Fruit fly (Drosophila melanogaster) whole organism, prepupa: ENCODE measurements around the gene CG13005.

Experiments
- Blimp-1 ChIP-seq: fragments of 200-800 bp; sonication (Bioruptor generic); optimal IDR thresholded peaks from 3 replicates; lab custom pipeline; 2017; ENCODE audit warnings: missing biosample characterization, missing genetic modification characterization, mild to moderate bottlenecking, moderate library complexity, missing genetic modification reagents
- CG10631 ChIP-seq: fragments of 200-800 bp; sonication (Bioruptor generic); optimal IDR thresholded peaks from 2 replicates; lab custom pipeline; 2016; ENCODE audit warnings: missing biosample characterization, missing genetic modification characterization
- CG11294 ChIP-seq: fragments of 200-800 bp; sonication (Bioruptor generic); IDR thresholded peaks from 2 replicates; pipeline ENCODE4 v1.3.6; 2022; ENCODE audit warnings: missing biosample characterization, missing genetic modification characterization
- CG11902 ChIP-seq: fragments of 200-800 bp; sonication (Bioruptor generic); optimal IDR thresholded peaks from 3 replicates; lab custom pipeline; 2016; ENCODE audit warnings: missing biosample characterization, missing genetic modification characterization
- CG15336 ChIP-seq: fragments of 200-800 bp; sonication (Bioruptor generic); IDR thresholded peaks from 2 replicates; pipeline ENCODE4 v1.3.6; 2022; ENCODE audit warnings: missing biosample characterization, missing genetic modification characterization
- CG16779 ChIP-seq: fragments of 200-800 bp; sonication (Bioruptor generic); optimal IDR thresholded peaks from 3 replicates; lab custom pipeline; 2017; ENCODE audit warnings: missing biosample characterization, mild to moderate bottlenecking, missing genetic modification characterization
- CG3032 ChIP-seq: fragments of 200-800 bp; optimal IDR thresholded peaks from 2 replicates; lab custom pipeline; 2019; ENCODE audit warnings: missing biosample characterization, mild to moderate bottlenecking, missing genetic modification characterization, moderate library complexity
- CG31627 ChIP-seq: fragments of 200-800 bp; sonication (Bioruptor generic); optimal IDR thresholded peaks from 3 replicates; lab custom pipeline; 2016; ENCODE audit warnings: missing biosample characterization, missing genetic modification characterization
- CG32006 ChIP-seq: fragments of 200-800 bp; sonication (Bioruptor generic); optimal IDR thresholded peaks from 3 replicates; lab custom pipeline; 2017; ENCODE audit warnings: missing biosample characterization, mild to moderate bottlenecking, missing genetic modification characterization
- CG34406 ChIP-seq: fragments of 200-800 bp; sonication (Bioruptor generic); optimal IDR thresholded peaks from 3 replicates; lab custom pipeline; 2016; ENCODE audit warnings: missing biosample characterization, missing genetic modification characterization
- CG3919 ChIP-seq: fragments of 200-800 bp; sonication (Bioruptor generic); optimal IDR thresholded peaks from 3 replicates; lab custom pipeline; 2016; ENCODE audit warnings: missing biosample characterization, missing genetic modification characterization
- CG6163 ChIP-seq: fragments of 200-800 bp; sonication (Bioruptor generic); IDR thresholded peaks from 3 replicates; pipeline ENCODE4 v1.3.6; 2022; ENCODE audit warnings: missing biosample characterization, missing genetic modification characterization
- CG6276 ChIP-seq: fragments of 200-800 bp; sonication (Bioruptor generic); optimal IDR thresholded peaks from 2 replicates; lab custom pipeline; 2017; ENCODE audit warnings: missing biosample characterization, mild to moderate bottlenecking, missing genetic modification characterization
- CG6792 ChIP-seq: fragments of 200-800 bp; sonication (Bioruptor generic); optimal IDR thresholded peaks from 3 replicates; lab custom pipeline; 2016; ENCODE audit warnings: missing biosample characterization, missing genetic modification characterization
- CG6808 ChIP-seq: fragments of 200-800 bp; sonication (Bioruptor generic); optimal IDR thresholded peaks from 3 replicates; lab custom pipeline; 2017; ENCODE audit warnings: missing biosample characterization, missing genetic modification characterization, mild to moderate bottlenecking, moderate library complexity, missing genetic modification reagents
- CG6854 ChIP-seq: fragments of 200-800 bp; sonication (Bioruptor generic); optimal IDR thresholded peaks from 2 replicates; lab custom pipeline; 2017; ENCODE audit warnings: missing biosample characterization, mild to moderate bottlenecking, missing genetic modification characterization
- CG8119 ChIP-seq: fragments of 200-800 bp; sonication (Bioruptor generic); IDR thresholded peaks from 3 replicates; pipeline ENCODE4 v1.3.6; 2022; ENCODE audit warnings: missing biosample characterization, missing genetic modification characterization
- CG8632 ChIP-seq: fragments of 200-800 bp; sonication (Bioruptor generic); optimal IDR thresholded peaks from 3 replicates; lab custom pipeline; 2016; ENCODE audit warnings: missing biosample characterization, missing genetic modification characterization
- CG9139 ChIP-seq: fragments of 200-800 bp; sonication (Bioruptor generic); optimal IDR thresholded peaks from 3 replicates; lab custom pipeline; 2017; ENCODE audit warnings: missing biosample characterization, mild to moderate bottlenecking, missing genetic modification characterization
- Eip75B ChIP-seq: fragments of 200-800 bp; sonication (Bioruptor generic); optimal IDR thresholded peaks from 3 replicates; lab custom pipeline; 2016; ENCODE audit warnings: missing biosample characterization, missing genetic modification characterization
- Eip78C ChIP-seq: fragments of 200-800 bp; sonication (Bioruptor generic); peaks from one replicate; lab custom pipeline; 2016; ENCODE audit warnings: missing biosample characterization, missing genetic modification characterization
- Eip93F ChIP-seq: fragments of 200-800 bp; sonication (Bioruptor generic); optimal IDR thresholded peaks from 2 replicates; lab custom pipeline; 2016; ENCODE audit warnings: missing biosample characterization, mild to moderate bottlenecking, missing genetic modification characterization
- Ets21C ChIP-seq: fragments of 200-800 bp; sonication (Bioruptor generic); optimal IDR thresholded peaks from 3 replicates; lab custom pipeline; 2016; ENCODE audit warnings: missing biosample characterization, missing genetic modification characterization
- Ets96B ChIP-seq: fragments of 200-800 bp; optimal IDR thresholded peaks from 2 replicates; lab custom pipeline; 2019; ENCODE audit warnings: missing biosample characterization, mild to moderate bottlenecking, missing genetic modification characterization, moderate library complexity
- Gug ChIP-seq: fragments of 200-800 bp; sonication (Bioruptor generic); IDR thresholded peaks from 2 replicates; pipeline ENCODE4 v1.3.6; 2022; ENCODE audit warnings: missing biosample characterization, missing genetic modification characterization
- Hr39 ChIP-seq: fragments of 200-800 bp; sonication (Bioruptor generic); optimal IDR thresholded peaks from 2 replicates; lab custom pipeline; 2016; ENCODE audit warnings: missing biosample characterization, missing genetic modification characterization
- Hr4 ChIP-seq: fragments of 200-800 bp; sonication (Bioruptor generic); optimal IDR thresholded peaks from 3 replicates; lab custom pipeline; 2016; ENCODE audit warnings: missing biosample characterization, missing genetic modification characterization
- Lpt ChIP-seq: fragments of 200-800 bp; sonication (Bioruptor generic); optimal IDR thresholded peaks from 3 replicates; lab custom pipeline; 2016; ENCODE audit warnings: missing biosample characterization, missing genetic modification characterization
- Met ChIP-seq: fragments of 200-800 bp; sonication (Bioruptor generic); optimal IDR thresholded peaks from 3 replicates; lab custom pipeline; 2016; ENCODE audit warnings: missing biosample characterization, missing genetic modification characterization
- OdsH ChIP-seq: fragments of 200-800 bp; sonication (Bioruptor generic); optimal IDR thresholded peaks from 3 replicates; lab custom pipeline; 2016; ENCODE audit warnings: missing biosample characterization, missing genetic modification characterization
- Smox ChIP-seq: fragments of 200-800 bp; sonication (Bioruptor generic); optimal IDR thresholded peaks from 3 replicates; lab custom pipeline; 2016; ENCODE audit warnings: missing biosample characterization, missing genetic modification characterization
- Sox102F ChIP-seq: fragments of 200-800 bp; sonication (Bioruptor generic); optimal IDR thresholded peaks from 2 replicates; lab custom pipeline; 2016; ENCODE audit warnings: missing biosample characterization, mild to moderate bottlenecking, missing genetic modification characterization
- Sox14 ChIP-seq: fragments of 200-800 bp; sonication (Bioruptor generic); optimal IDR thresholded peaks from 3 replicates; lab custom pipeline; 2016; ENCODE audit warnings: missing biosample characterization, missing genetic modification characterization
- achi ChIP-seq: fragments of 200-800 bp; sonication (Bioruptor generic); optimal IDR thresholded peaks from 3 replicates; lab custom pipeline; 2016; ENCODE audit warnings: missing biosample characterization, missing genetic modification characterization
- acj6 ChIP-seq: fragments of 200-800 bp; sonication (Bioruptor generic); optimal IDR thresholded peaks from 3 replicates; lab custom pipeline; 2016; ENCODE audit warnings: missing biosample characterization, missing genetic modification characterization
- dsx ChIP-seq: fragments of 200-800 bp; optimal IDR thresholded peaks from 3 replicates; lab custom pipeline; 2019; ENCODE audit warnings: missing biosample characterization, mild to moderate bottlenecking, missing genetic modification characterization, moderate library complexity; ENCODE audit not compliant: poor library complexity, severe bottlenecking
- eg ChIP-seq: fragments of 200-800 bp; sonication (Bioruptor generic); IDR thresholded peaks from 3 replicates; pipeline ENCODE4 v1.3.6; 2022; ENCODE audit warnings: missing biosample characterization, missing genetic modification characterization
- esn ChIP-seq: fragments of 200-800 bp; sonication (Bioruptor generic); optimal IDR thresholded peaks from 2 replicates; lab custom pipeline; 2016; ENCODE audit warnings: missing biosample characterization, mild to moderate bottlenecking, missing genetic modification characterization, moderate library complexity
- fd59A ChIP-seq: fragments of 200-800 bp; sonication (Bioruptor generic); optimal IDR thresholded peaks from 2 replicates; lab custom pipeline; 2017; ENCODE audit warnings: missing biosample characterization, mild to moderate bottlenecking, missing genetic modification characterization, missing genetic modification reagents
- fd85E ChIP-seq: fragments of 200-800 bp; sonication (Bioruptor generic); optimal IDR thresholded peaks from 3 replicates; lab custom pipeline; 2016; ENCODE audit warnings: missing biosample characterization, missing genetic modification characterization
- lz ChIP-seq: fragments of 200-800 bp; sonication (Bioruptor generic); optimal IDR thresholded peaks from 3 replicates; lab custom pipeline; 2016; ENCODE audit warnings: missing biosample characterization, missing genetic modification characterization
- net ChIP-seq: fragments of 200-800 bp; sonication (Bioruptor generic); optimal IDR thresholded peaks from 3 replicates; lab custom pipeline; 2016; ENCODE audit warnings: missing biosample characterization, missing genetic modification characterization
- pdm3 ChIP-seq: fragments of 200-800 bp; sonication (Bioruptor generic); optimal IDR thresholded peaks from 3 replicates; lab custom pipeline; 2016; ENCODE audit warnings: missing biosample characterization, missing genetic modification characterization
- ss ChIP-seq, 2 experiments: fragments of 200-800 bp; sonication (Bioruptor generic); optimal IDR thresholded peaks; 2 replicates in 1 of 2; 3 replicates in 1 of 2; lab custom pipeline; 2017 to 2018; ENCODE audit warnings: mild to moderate bottlenecking in 2 of 2, missing biosample characterization in 2 of 2, missing genetic modification characterization in 2 of 2, moderate library complexity in 1 of 2
- svp ChIP-seq: fragments of 200-800 bp; sonication (Bioruptor generic); peaks from one replicate; lab custom pipeline; 2016; ENCODE audit warnings: missing biosample characterization, missing genetic modification characterization
- topi ChIP-seq: fragments of 200-800 bp; sonication (Bioruptor generic); optimal IDR thresholded peaks from 3 replicates; lab custom pipeline; 2016; ENCODE audit warnings: missing biosample characterization, missing genetic modification characterization
- vri ChIP-seq: fragments of 200-800 bp; sonication (Bioruptor generic); optimal IDR thresholded peaks from 3 replicates; lab custom pipeline; 2016; ENCODE audit warnings: missing biosample characterization, mild to moderate bottlenecking, missing genetic modification characterization

Gene CG13005

DNA sequence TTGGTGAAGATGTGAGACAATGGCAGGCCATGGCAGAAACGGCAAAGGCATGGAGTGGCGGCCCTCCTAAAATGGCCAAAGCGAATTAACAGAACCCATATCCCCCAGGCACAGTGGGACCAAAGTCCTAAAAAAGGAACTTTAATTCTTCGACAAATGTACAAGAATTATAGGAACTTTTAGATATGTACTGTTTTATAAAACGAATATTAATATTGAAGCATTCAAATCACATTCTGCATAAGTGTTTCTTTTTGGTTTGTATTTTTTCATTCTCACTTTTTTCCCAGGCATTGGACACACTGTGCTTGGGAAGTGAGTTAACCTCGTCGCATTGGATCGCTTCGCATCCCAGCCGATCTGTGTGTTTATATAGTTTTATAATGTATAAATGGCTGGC is 38.5 kb upstream of the CG13005 start (continued):
- TF ChIP-seq Sox102F (peak; percentile 26), CG6276 (peak; percentile 24), esn (GFP tag; lab: Kevin White, UChicago) (peak; percentile 53), vri (GFP tag; lab: Kevin White, UChicago) (peak; percentile 3), CG8632 (peak; percentile 1), CG31627 (GFP tag; lab: Kevin White, UChicago) (no peak), CG11294 (no peak), dsx (GFP tag; lab: Kevin White, UChicago) (peak; percentile 62), CG3032 (peak; percentile 23), Eip78C (GFP tag; lab: Kevin White, UChicago) (peak; percentile 91), pdm3 (GFP tag; lab: Kevin White, UChicago) (peak; percentile 9), Blimp-1 (GFP tag; lab: Kevin White, UChicago) (no peak), topi (GFP tag; lab: Kevin White, UChicago) (peak; percentile 47), Eip93F (GFP tag; lab: Kevin White, UChicago) (no peak), CG9139 (GFP tag; lab: Kevin White, UChicago) (no peak), CG11902 (GFP tag; lab: Kevin White, UChicago) (no peak), CG8119 (GFP tag; lab: Robert Waterston, UW) (peak; percentile 38; the same call in 1 of the 3 replicates), net (GFP tag; lab: Kevin White, UChicago) (peak; percentile 49), CG6163 (GFP tag; lab: Robert Waterston, UW) (no peak), CG32006 (GFP tag; lab: Kevin White, UChicago) (peak; percentile 48), CG34406 (GFP tag; lab: Kevin White, UChicago) (no peak), fd85E (GFP tag; lab: Kevin White, UChicago) (no peak), Gug (no peak), Lpt (GFP tag; lab: Kevin White, UChicago) (no peak), Hr39 (GFP tag; lab: Kevin White, UChicago) (no peak), CG16779 (tag; lab: Kevin White, UChicago) (no peak)

DNA sequence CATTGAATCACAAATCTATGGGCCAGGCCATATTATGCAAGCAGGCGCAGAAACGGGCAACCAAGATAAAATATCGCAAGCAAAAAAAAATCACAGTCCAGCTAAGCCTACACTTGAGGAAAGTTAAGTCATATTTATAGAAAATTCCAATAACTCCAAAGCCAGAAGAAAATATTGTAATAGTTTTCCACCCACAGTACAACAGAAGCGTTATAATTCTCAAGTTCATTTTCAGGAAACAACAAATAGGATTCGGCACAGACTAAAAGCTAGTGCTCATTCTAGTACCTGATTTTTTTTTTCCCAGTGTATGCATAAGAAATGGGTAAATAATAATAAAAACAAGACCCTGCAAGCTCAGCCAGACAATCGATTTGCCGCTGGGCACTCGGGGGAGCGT is 37.6 kb upstream of the CG13005 start:
- TF ChIP-seq Eip75B (GFP tag; lab: Kevin White, UChicago) = peak; percentile 37
- peak; percentile 1 for TF ChIP-seq topi (GFP tag; lab: Kevin White, UChicago)
- TF ChIP-seq CG31627 (GFP tag; lab: Kevin White, UChicago) = no peak
- no peak for TF ChIP-seq Gug
- peak; percentile 54 for TF ChIP-seq OdsH (GFP tag; lab: Kevin White, UChicago)
- TF ChIP-seq Sox102F = no peak
- TF ChIP-seq Lpt (GFP tag; lab: Kevin White, UChicago) = peak; percentile 56
- TF ChIP-seq Hr4 (GFP tag; lab: Kevin White, UChicago) = peak; percentile 63
- peak; percentile 37 for TF ChIP-seq CG3032
- peak; percentile 47 for TF ChIP-seq achi (GFP tag; lab: Kevin White, UChicago)
- TF ChIP-seq Eip93F (GFP tag; lab: Kevin White, UChicago) = no peak
- TF ChIP-seq CG8632 = peak; percentile 30
- no peak for TF ChIP-seq net (GFP tag; lab: Kevin White, UChicago)
- no peak for TF ChIP-seq CG11902 (GFP tag; lab: Kevin White, UChicago)
- no peak for TF ChIP-seq svp
- TF ChIP-seq CG15336 (GFP tag; lab: Robert Waterston, UW) = peak; percentile 65; the same call in 1 of the 2 replicates
- peak; percentile 4 for TF ChIP-seq dsx (GFP tag; lab: Kevin White, UChicago)
- peak; percentile 84 for TF ChIP-seq Eip78C (GFP tag; lab: Kevin White, UChicago)
- TF ChIP-seq CG6808 (GFP tag; lab: Kevin White, UChicago) = peak; percentile 17
- TF ChIP-seq Ets21C (GFP tag; lab: Kevin White, UChicago) = no peak
- peak; percentile 42 for TF ChIP-seq CG10631 (GFP tag; lab: Kevin White, UChicago)
- TF ChIP-seq eg = 0 out of 3 replicates have a peak, but pooled peaks have one; percentile 38
- TF ChIP-seq CG6854 = no peak
- no peak for TF ChIP-seq esn (GFP tag; lab: Kevin White, UChicago)
- TF ChIP-seq CG6792 (GFP tag; lab: Kevin White, UChicago) = peak; percentile 13
- TF ChIP-seq fd59A (GFP tag; lab: Kevin White, UChicago) = peak; percentile 2
- TF ChIP-seq ss (GFP tag; optimal IDR thresholded peaks at IDR 0.05; lab: Kevin White, UChicago) = peak in 1 of 2 experiments; percentile 24
- TF ChIP-seq Sox14 (GFP tag; lab: Kevin White, UChicago) = peak; percentile 30
- TF ChIP-seq CG32006 (GFP tag; lab: Kevin White, UChicago) = peak; percentile 55
- no peak for TF ChIP-seq lz
- peak; percentile 15 for TF ChIP-seq Ets96B (tag; lab: Kevin White, UChicago)
- peak; percentile 10 for TF ChIP-seq Met (GFP tag; lab: Kevin White, UChicago)
- peak; percentile 50 for TF ChIP-seq pdm3 (GFP tag; lab: Kevin White, UChicago)
- TF ChIP-seq Smox = peak; percentile 7
- no peak for TF ChIP-seq fd85E (GFP tag; lab: Kevin White, UChicago)
- peak; percentile 7 for TF ChIP-seq CG3919 (GFP tag; lab: Kevin White, UChicago)
- peak; percentile 46; the same call in 2 of the 3 replicates for TF ChIP-seq CG8119 (GFP tag; lab: Robert Waterston, UW)
- TF ChIP-seq acj6 (GFP tag; lab: Kevin White, UChicago) = peak; percentile 40
